Worm (Caenorhabditis elegans) whole organism, mixed stage, embryonic: ENCODE data around the gene ceh-23.

Experiments
- M03D4.4 ChIP-seq: sonication (generic microtip); optimal IDR thresholded peaks from 2 replicates; lab custom pipeline; 2017; ENCODE audit warnings: mild to moderate bottlenecking, missing genetic modification characterization, missing compliant biosample characterization
- bed-3 ChIP-seq: fragments of 200-800 bp; sonication (Bioruptor generic); optimal IDR thresholded peaks from 3 replicates; lab custom pipeline; 2018; ENCODE audit warnings: mild to moderate bottlenecking, missing genetic modification characterization, moderate library complexity, missing compliant biosample characterization
- ceh-39 ChIP-seq: fragments of 150-350 bp; optimal IDR thresholded peaks from 2 replicates; lab custom pipeline; 2014; ENCODE audit warnings: missing biosample characterization, missing genetic modification characterization
- ceh-43 ChIP-seq: fragments of 200-800 bp; sonication (Bioruptor generic); optimal IDR thresholded peaks from 2 replicates; lab custom pipeline; 2018; ENCODE audit warnings: mild to moderate bottlenecking, missing genetic modification characterization, moderate library complexity, missing compliant biosample characterization
- ceh-83 ChIP-seq: fragments of 200-800 bp; sonication (Bioruptor generic); optimal IDR thresholded peaks from 2 replicates; lab custom pipeline; 2018; ENCODE audit warnings: mild to moderate bottlenecking, missing genetic modification characterization, missing compliant biosample characterization
- ces-1 ChIP-seq: fragments of 150-350 bp; optimal IDR thresholded peaks from 2 replicates; lab custom pipeline; 2014; ENCODE audit warnings: missing biosample characterization, missing genetic modification reagents, missing genetic modification characterization
- cnd-1 ChIP-seq: fragments of 200-800 bp; sonication (Bioruptor generic); optimal IDR thresholded peaks from 2 replicates; lab custom pipeline; 2018; ENCODE audit warnings: mild to moderate bottlenecking, missing genetic modification characterization, missing compliant biosample characterization
- drap-1 ChIP-seq: fragments of 200-800 bp; sonication (Bioruptor generic); optimal IDR thresholded peaks from 3 replicates; lab custom pipeline; 2018; ENCODE audit warnings: mild to moderate bottlenecking, missing genetic modification characterization, missing compliant biosample characterization
- elt-3 ChIP-seq: fragments of 150-350 bp; optimal IDR thresholded peaks from 2 replicates; lab custom pipeline; 2014; ENCODE audit warnings: missing biosample characterization, missing genetic modification characterization
- flh-1 ChIP-seq: fragments of 200-800 bp; sonication (Bioruptor generic); optimal IDR thresholded peaks from 2 replicates; lab custom pipeline; 2018; ENCODE audit warnings: mild to moderate bottlenecking, missing genetic modification characterization, moderate library complexity, missing compliant biosample characterization
- ham-2 ChIP-seq: fragments of 200-800 bp; sonication (Bioruptor generic); optimal IDR thresholded peaks from 2 replicates; lab custom pipeline; 2018; ENCODE audit warnings: mild to moderate bottlenecking, missing genetic modification characterization, missing compliant biosample characterization
- hlh-1 ChIP-seq: fragments of 150-350 bp; optimal IDR thresholded peaks from 2 replicates; lab custom pipeline; 2014; ENCODE audit warnings: missing biosample characterization, missing genetic modification reagents, missing genetic modification characterization
- lin-13 ChIP-seq: fragments of 150-350 bp; optimal IDR thresholded peaks from 2 replicates; lab custom pipeline; 2014; ENCODE audit warnings: missing biosample characterization, missing genetic modification characterization
- lin-32 ChIP-seq: fragments of 200-800 bp; sonication (Bioruptor generic); optimal IDR thresholded peaks from 2 replicates; lab custom pipeline; 2018; ENCODE audit warnings: mild to moderate bottlenecking, missing genetic modification characterization, missing compliant biosample characterization
- lsy-2 ChIP-seq: fragments of 150-350 bp; optimal IDR thresholded peaks from 2 replicates; lab custom pipeline; 2014; ENCODE audit warnings: missing biosample characterization, missing genetic modification characterization
- mab-5 ChIP-seq: fragments of 150-350 bp; optimal IDR thresholded peaks from 2 replicates; lab custom pipeline; 2014; ENCODE audit warnings: missing biosample characterization, missing genetic modification characterization
- mep-1 ChIP-seq: fragments of 150-350 bp; optimal IDR thresholded peaks from 2 replicates; lab custom pipeline; 2017; ENCODE audit warnings: missing biosample characterization, missing genetic modification reagents, missing genetic modification characterization, inconsistent platforms
- mls-2 ChIP-seq: sonication (generic microtip); optimal IDR thresholded peaks from 2 replicates; lab custom pipeline; 2016; ENCODE audit warnings: mild to moderate bottlenecking, missing genetic modification characterization, moderate library complexity, missing compliant biosample characterization
- nhr-12 ChIP-seq: fragments of 150-350 bp; optimal IDR thresholded peaks from 2 replicates; lab custom pipeline; 2014; ENCODE audit warnings: missing biosample characterization, missing genetic modification characterization
- nhr-2 ChIP-seq: fragments of 150-350 bp; optimal IDR thresholded peaks from 2 replicates; lab custom pipeline; 2014; ENCODE audit warnings: missing biosample characterization, missing genetic modification characterization
- nhr-237 ChIP-seq: fragments of 150-350 bp; optimal IDR thresholded peaks from 2 replicates; lab custom pipeline; 2014; ENCODE audit warnings: missing biosample characterization, missing genetic modification characterization
- nhr-28 ChIP-seq: fragments of 150-350 bp; optimal IDR thresholded peaks from 2 replicates; lab custom pipeline; 2014; ENCODE audit warnings: missing biosample characterization, missing genetic modification characterization
- nhr-76 ChIP-seq: sonication (generic microtip); optimal IDR thresholded peaks from 2 replicates; lab custom pipeline; 2017; ENCODE audit warnings: missing biosample characterization, missing genetic modification characterization
- pha-4 ChIP-seq: fragments of 150-350 bp; optimal IDR thresholded peaks from 2 replicates; lab custom pipeline; 2018; ENCODE audit warnings: missing biosample characterization, missing genetic modification reagents, missing genetic modification characterization
- sem-2 ChIP-seq: fragments of 200-800 bp; sonication (Bioruptor generic); optimal IDR thresholded peaks from 2 replicates; lab custom pipeline; 2018; ENCODE audit warnings: mild to moderate bottlenecking, missing genetic modification characterization, missing compliant biosample characterization
- sptf-1 ChIP-seq: sonication (generic microtip); optimal IDR thresholded peaks from 2 replicates; lab custom pipeline; 2017; ENCODE audit warnings: mild to moderate bottlenecking, missing genetic modification characterization, moderate library complexity, missing compliant biosample characterization
- tbx-8 ChIP-seq: fragments of 200-800 bp; sonication (Bioruptor generic); optimal IDR thresholded peaks from 2 replicates; lab custom pipeline; 2018; ENCODE audit warnings: mild to moderate bottlenecking, missing genetic modification characterization, moderate library complexity, missing compliant biosample characterization
- unc-120 ChIP-seq: sonication (generic microtip); optimal IDR thresholded peaks from 2 replicates; lab custom pipeline; 2017; ENCODE audit warnings: missing genetic modification characterization, missing compliant biosample characterization; ENCODE audit not compliant: poor library complexity, severe bottlenecking
- unc-39 ChIP-seq: fragments of 150-350 bp; optimal IDR thresholded peaks from 2 replicates; lab custom pipeline; 2014; ENCODE audit warnings: missing biosample characterization, missing genetic modification characterization
- unc-62 ChIP-seq: fragments of 150-350 bp; optimal IDR thresholded peaks from 2 replicates; lab custom pipeline; 2014; ENCODE audit warnings: missing biosample characterization, missing genetic modification reagents, missing genetic modification characterization
- ztf-11 ChIP-seq: fragments of 150-350 bp; optimal IDR thresholded peaks from 2 replicates; lab custom pipeline; 2014; ENCODE audit warnings: missing biosample characterization, missing genetic modification characterization

Gene ceh-23

DNA sequence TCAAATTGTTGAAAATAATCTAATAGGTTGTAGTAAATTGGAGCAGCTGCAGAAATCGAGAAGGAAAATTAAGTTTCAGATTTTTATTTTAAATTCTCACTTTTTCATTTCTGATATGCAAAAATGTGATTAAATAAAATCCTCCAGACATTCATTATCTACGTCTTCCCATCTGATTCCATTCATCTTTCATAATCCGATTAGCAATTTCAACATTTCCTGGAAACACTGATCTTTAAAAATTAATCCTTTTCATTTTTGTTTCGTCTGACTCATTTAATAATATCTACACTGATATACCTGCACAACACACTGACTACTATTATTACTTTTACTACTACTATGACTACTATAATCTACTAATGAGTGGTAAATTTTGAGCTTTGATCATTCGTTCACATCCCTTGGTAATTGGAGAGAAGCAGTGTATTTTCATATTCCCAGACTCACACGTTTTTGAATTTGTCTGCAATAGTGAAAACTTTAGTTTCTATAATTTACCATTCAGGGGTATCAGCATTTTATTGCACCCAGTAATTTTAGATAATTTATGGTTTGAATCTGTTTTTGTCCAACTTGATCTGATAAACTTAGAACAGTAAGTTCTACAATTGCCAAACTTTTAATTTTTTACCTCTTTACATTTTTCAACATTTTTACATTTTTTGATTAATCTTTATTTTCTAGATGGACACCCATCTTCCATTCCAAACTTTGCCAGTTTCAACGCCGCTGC, at the start of gene ceh-23:
ceh-23 (plus strand) TSS at position 686 of the 736 bp plus-strand sequence.
- TF ChIP-seq unc-62 (GFP tag; lab: Kevin White, UChicago) (no peak), nhr-28 (tag; lab: Kevin White, UChicago) (no peak), tbx-8 (GFP tag; lab: Kevin White, UChicago) (no peak), nhr-237 (tag; lab: Kevin White, UChicago) (no peak), pha-4 (tag; lab: Kevin White, UChicago) (no peak), lin-13 (tag; lab: Kevin White, UChicago) (no peak), hlh-1 (tag; lab: Kevin White, UChicago) (no peak), cnd-1 (tag; lab: Kevin White, UChicago) (no peak)

- TF ChIP-seq mab-5 (tag; lab: Kevin White, UChicago) (peak; percentile 51), unc-62 (GFP tag; lab: Kevin White, UChicago) (peak; percentile 63), ces-1 (no peak), lsy-2 (peak; percentile 59)
Observed at ce11 chrIII:7790522-7790921, 48.9 kb upstream of the ceh-23 start.

ce11 chrIII:7792209-7792608, 47.2 kb upstream of the ceh-23 start:
- TF ChIP-seq lsy-2 (peak; percentile 83), tbx-8 (GFP tag; lab: Kevin White, UChicago) (no peak), sptf-1 (tag; lab: Kevin White, UChicago) (no peak), ceh-43 (no peak), nhr-28 (tag; lab: Kevin White, UChicago) (no peak), unc-120 (no peak)

ce11 chrIII:7792970-7793369, 46.4 kb upstream of the ceh-23 start:
- TF ChIP-seq ham-2 (GFP tag; lab: Kevin White, UChicago): no peak
- TF ChIP-seq mab-5 (tag; lab: Kevin White, UChicago): no peak
- no peak for TF ChIP-seq nhr-28 (tag; lab: Kevin White, UChicago)
- no peak for TF ChIP-seq mep-1 (tag; lab: Kevin White, UChicago)
- TF ChIP-seq mls-2 (tag; lab: Kevin White, UChicago): no peak
- TF ChIP-seq nhr-2 (tag; lab: Kevin White, UChicago): no peak
- TF ChIP-seq unc-62 (GFP tag; lab: Kevin White, UChicago): no peak
- TF ChIP-seq unc-120: no peak
- no peak for TF ChIP-seq ceh-83
- no peak for TF ChIP-seq lin-32 (GFP tag; lab: Kevin White, UChicago)
- TF ChIP-seq cnd-1 (tag; lab: Kevin White, UChicago): no peak
- no peak for TF ChIP-seq nhr-76

- TF ChIP-seq flh-1 (GFP tag; lab: Kevin White, UChicago) (no peak), lsy-2 (no peak), mep-1 (tag; lab: Kevin White, UChicago) (no peak), M03D4.4 (no peak), unc-62 (GFP tag; lab: Kevin White, UChicago) (no peak), nhr-12 (tag; lab: Kevin White, UChicago) (no peak), elt-3 (no peak), drap-1 (no peak), ham-2 (GFP tag; lab: Kevin White, UChicago) (no peak), ceh-83 (no peak), tbx-8 (GFP tag; lab: Kevin White, UChicago) (no peak), mls-2 (tag; lab: Kevin White, UChicago) (no peak), ztf-11 (tag; lab: Kevin White, UChicago) (no peak), hlh-1 (tag; lab: Kevin White, UChicago) (no peak), sem-2 (GFP tag; lab: Kevin White, UChicago) (no peak)
Observed at ce11 chrIII:7795311-7795710, 44.1 kb upstream of the ceh-23 start, which contains the start of gene cyk-7. Gene cyk-7, minus strand, starts transcription at chrIII:7795409.

ce11 chrIII:7805253-7805652, 34.1 kb upstream of the ceh-23 start:
- TF ChIP-seq ceh-39 (tag; lab: Kevin White, UChicago) (no peak), flh-1 (GFP tag; lab: Kevin White, UChicago) (no peak), unc-39 (tag; lab: Kevin White, UChicago) (no peak), lsy-2 (no peak), cnd-1 (tag; lab: Kevin White, UChicago) (no peak), unc-62 (GFP tag; lab: Kevin White, UChicago) (no peak), drap-1 (no peak), nhr-237 (tag; lab: Kevin White, UChicago) (no peak), ham-2 (GFP tag; lab: Kevin White, UChicago) (no peak), ceh-43 (no peak), ces-1 (no peak), nhr-2 (tag; lab: Kevin White, UChicago) (no peak), elt-3 (no peak), nhr-76 (no peak), hlh-1 (tag; lab: Kevin White, UChicago) (no peak), sptf-1 (tag; lab: Kevin White, UChicago) (no peak), bed-3 (GFP tag; lab: Kevin White, UChicago) (no peak), ztf-11 (tag; lab: Kevin White, UChicago) (no peak), ceh-83 (no peak), lin-32 (GFP tag; lab: Kevin White, UChicago) (no peak)
